Worm (Caenorhabditis elegans): Measurements from ENCODE around the gene srw-3.
A peak's percentile ranks its signal among the peaks of the same experiment; 100 is the strongest.

Gene srw-3

DNA sequence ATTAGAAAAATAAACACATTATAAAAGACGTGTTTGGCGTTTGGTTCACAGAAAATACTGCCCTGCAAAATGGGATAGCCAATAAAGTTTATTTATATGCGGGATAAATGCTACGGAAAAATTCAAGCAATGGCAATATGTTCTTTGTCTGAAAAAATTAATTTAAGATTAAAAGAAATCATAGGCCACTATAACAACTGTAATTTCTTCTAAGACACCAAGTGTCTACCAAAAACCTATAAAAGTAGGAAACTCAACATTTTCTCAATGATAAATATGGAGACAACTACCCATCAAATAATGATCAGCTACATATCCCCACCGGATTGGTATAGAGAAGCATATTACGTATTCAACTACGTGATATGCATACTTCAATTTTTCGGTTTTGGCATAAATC is at the start of gene srw-3:
Gene srw-3, plus strand, starts transcription at position 301 of the 400 bp plus-strand sequence.
- TF ChIP-seq aly-2 (tag; optimal IDR thresholded peaks at IDR 0.05): no peak
- TF ChIP-seq nhr-129 (tag; optimal IDR thresholded peaks at IDR 0.05): no peak
- TF ChIP-seq mab-5 (tag; optimal IDR thresholded peaks at IDR 0.05): no peak
- TF ChIP-seq blmp-1 (tag; optimal IDR thresholded peaks at IDR 0.05; ENCODE audit: insufficient read depth): no peak
- TF ChIP-seq ceh-82 (tag; optimal IDR thresholded peaks at IDR 0.05): no peak
- TF ChIP-seq mbf-1 (tag; optimal IDR thresholded peaks at IDR 0.05): no peak
- TF ChIP-seq skn-1 (tag; optimal IDR thresholded peaks at IDR 0.05): no peak
- no peak for TF ChIP-seq ztf-4 (tag; optimal IDR thresholded peaks at IDR 0.05)
- no peak for TF ChIP-seq elt-1 (tag; optimal IDR thresholded peaks at IDR 0.05)
- TF ChIP-seq Y55F3AM.14 (GFP tag; optimal IDR thresholded peaks at IDR 0.05): no peak
- no peak for TF ChIP-seq nhr-77 (tag; optimal IDR thresholded peaks at IDR 0.05)
- no peak for TF ChIP-seq ztf-11 (tag; optimal IDR thresholded peaks at IDR 0.05)
- TF ChIP-seq R02D3.7 (tag; optimal IDR thresholded peaks at IDR 0.05): no peak
- TF ChIP-seq nhr-23 (tag; optimal IDR thresholded peaks at IDR 0.05): no peak
- TF ChIP-seq nhr-25 (tag; optimal IDR thresholded peaks at IDR 0.05): no peak
- no peak for TF ChIP-seq nhr-12 (tag; optimal IDR thresholded peaks at IDR 0.05)

DNA sequence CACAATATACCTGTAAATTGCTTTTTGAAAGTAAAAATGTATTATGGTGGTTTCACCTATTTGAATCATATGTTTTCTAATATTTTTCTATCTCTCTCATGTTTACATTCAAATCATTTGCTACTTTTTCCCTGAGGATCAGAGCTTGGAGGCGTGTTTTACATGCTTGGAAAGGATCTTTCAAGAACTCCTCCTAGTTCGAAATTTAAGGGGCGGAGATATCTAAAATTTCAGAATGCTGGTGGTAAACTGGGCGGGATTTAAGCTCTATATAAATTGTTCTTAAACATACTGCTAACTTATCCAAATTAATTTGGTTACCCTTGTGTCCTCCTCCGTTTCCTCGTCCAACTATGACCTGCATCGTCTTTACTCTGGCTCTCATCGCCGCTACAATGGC is 37.5 kb upstream of the srw-3 start, which contains the start of gene C12D5.5:
Gene C12D5.5, plus strand, starts transcription at position 301 of the 400 bp plus-strand sequence.
- TF ChIP-seq Y55F3AM.14 (GFP tag; optimal IDR thresholded peaks at IDR 0.05): no peak
- no peak for TF ChIP-seq crh-2 (tag; optimal IDR thresholded peaks at IDR 0.05)
- no peak for TF ChIP-seq alr-1 (tag; optimal IDR thresholded peaks at IDR 0.05)
- TF ChIP-seq aly-2 (tag; optimal IDR thresholded peaks at IDR 0.05): no peak
- no peak for TF ChIP-seq ceh-82 (tag; optimal IDR thresholded peaks at IDR 0.05)
- no peak for TF ChIP-seq unc-39 (tag; optimal IDR thresholded peaks at IDR 0.05)
- TF ChIP-seq R02D3.7 (tag; optimal IDR thresholded peaks at IDR 0.05): no peak
- TF ChIP-seq nhr-77 (tag; optimal IDR thresholded peaks at IDR 0.05): no peak
- TF ChIP-seq lin-39 (tag; optimal IDR thresholded peaks at IDR 0.05): no peak

DNA sequence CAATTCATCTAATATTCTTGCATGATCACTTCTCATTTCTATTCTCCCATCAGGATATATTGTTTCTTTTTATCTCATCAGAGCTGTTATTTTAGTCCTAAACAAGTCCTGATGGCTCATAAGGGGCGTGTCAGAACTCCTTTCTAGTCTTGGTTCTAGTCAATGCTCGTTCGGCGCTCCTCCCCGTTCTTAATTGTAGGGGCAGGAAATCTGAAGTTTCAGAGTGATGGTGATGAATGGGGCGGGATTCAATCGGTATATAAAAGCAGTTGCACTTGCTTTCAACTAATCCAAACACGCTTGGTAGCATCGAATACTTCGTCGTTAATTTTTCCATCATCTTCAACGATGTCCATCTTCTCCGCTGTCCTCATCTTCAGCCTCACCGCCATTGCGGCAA is 33.2 kb upstream of the srw-3 start, which contains the start of gene C12D5.4:
Gene C12D5.4, plus strand, starts transcription at position 301 of the 400 bp plus-strand sequence.
- TF ChIP-seq dmd-4 (tag; optimal IDR thresholded peaks at IDR 0.05) (no peak), unc-62 (GFP tag; optimal IDR thresholded peaks at IDR 0.05) (no peak), blmp-1 (tag; optimal IDR thresholded peaks at IDR 0.05; ENCODE audit: insufficient read depth) (no peak), ztf-4 (tag; optimal IDR thresholded peaks at IDR 0.05) (no peak), nhr-129 (tag; optimal IDR thresholded peaks at IDR 0.05) (no peak), mbf-1 (tag; optimal IDR thresholded peaks at IDR 0.05) (no peak), mab-5 (tag; optimal IDR thresholded peaks at IDR 0.05) (no peak), F13H6.1 (tag; optimal IDR thresholded peaks at IDR 0.05) (no peak), nhr-11 (tag; optimal IDR thresholded peaks at IDR 0.05) (no peak), zag-1 (tag; optimal IDR thresholded peaks at IDR 0.05) (no peak), unc-55 (GFP tag; optimal IDR thresholded peaks at IDR 0.05) (no peak), aly-2 (tag; optimal IDR thresholded peaks at IDR 0.05) (no peak), snpc-4 (tag; optimal IDR thresholded peaks at IDR 0.05) (no peak), C34F6.9 (tag; optimal IDR thresholded peaks at IDR 0.05) (no peak), mdl-1 (tag; optimal IDR thresholded peaks at IDR 0.05) (no peak), gmeb-1 (tag; optimal IDR thresholded peaks at IDR 0.05) (no peak)

DNA sequence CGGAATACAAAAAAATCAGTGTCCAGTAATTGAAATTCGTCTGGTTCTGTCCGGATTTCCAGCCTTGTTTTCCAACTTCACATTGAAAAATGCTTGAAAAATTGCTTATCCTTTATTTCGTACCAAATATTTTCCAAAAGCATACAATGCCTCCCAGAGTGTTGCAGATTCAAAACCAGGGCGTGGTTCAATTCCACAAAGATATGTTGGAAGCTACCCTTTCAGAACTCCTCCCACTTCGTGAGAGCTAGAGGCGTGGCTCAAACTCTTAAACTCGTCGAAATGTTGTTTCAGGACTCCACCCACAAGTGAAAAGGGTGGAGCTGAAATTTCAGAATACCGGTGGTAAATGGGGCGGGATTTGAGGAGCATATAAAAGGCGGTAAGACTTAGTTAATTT is 29.5 kb upstream of the srw-3 start, which contains the start of gene C12D5.3:
Gene C12D5.3, plus strand, starts transcription at position 301 of the 400 bp plus-strand sequence.
- no peak for TF ChIP-seq aly-2 (tag; optimal IDR thresholded peaks at IDR 0.05)
- TF ChIP-seq nhr-129 (tag; optimal IDR thresholded peaks at IDR 0.05): no peak
- TF ChIP-seq unc-62 (GFP tag; optimal IDR thresholded peaks at IDR 0.05): no peak
- no peak for TF ChIP-seq zag-1 (tag; optimal IDR thresholded peaks at IDR 0.05)

DNA sequence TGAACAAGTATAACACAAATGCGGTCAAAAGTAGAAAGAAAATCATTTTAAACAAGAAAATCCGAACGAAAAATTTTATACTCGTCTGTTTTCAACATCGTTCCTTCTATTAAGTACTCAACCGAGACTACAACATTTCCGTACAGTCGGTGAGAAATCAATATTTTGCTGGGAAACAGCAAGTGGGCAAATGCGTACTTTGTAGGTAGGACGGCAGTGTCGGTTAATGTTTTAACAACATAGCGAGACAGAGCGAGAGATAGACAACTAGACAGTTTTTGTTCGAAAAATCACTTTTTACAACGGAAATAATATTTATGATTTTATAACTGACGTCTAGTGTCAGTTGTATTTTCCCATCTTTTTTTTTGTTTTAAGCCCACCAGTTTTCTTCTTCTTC is 24.0 kb upstream of the srw-3 start, which contains the start of gene cyp-33A1:
Gene cyp-33A1, minus strand, starts transcription at position 72 of the 400 bp plus-strand sequence.
- peak; percentile 21 for TF ChIP-seq nhr-129 (tag; optimal IDR thresholded peaks at IDR 0.05)
- TF ChIP-seq sma-9 (GFP tag; optimal IDR thresholded peaks at IDR 0.05): peak; percentile 80
- no peak for TF ChIP-seq sma-9 (tag; optimal IDR thresholded peaks at IDR 0.05)
- TF ChIP-seq gmeb-1 (tag; optimal IDR thresholded peaks at IDR 0.05): no peak
- no peak for TF ChIP-seq blmp-1 (tag; optimal IDR thresholded peaks at IDR 0.05; ENCODE audit: insufficient read depth)
- TF ChIP-seq F13H6.1 (tag; optimal IDR thresholded peaks at IDR 0.05): no peak
- peak; percentile 34 for TF ChIP-seq fos-1 (tag; optimal IDR thresholded peaks at IDR 0.05)
- no peak for TF ChIP-seq ztf-11 (tag; optimal IDR thresholded peaks at IDR 0.05)
- no peak for TF ChIP-seq egl-27 (tag; optimal IDR thresholded peaks at IDR 0.05)
- TF ChIP-seq ztf-1 (GFP tag; conservative IDR thresholded peaks at IDR 0.05): no peak
- peak; percentile 30 for TF ChIP-seq crh-2 (tag; optimal IDR thresholded peaks at IDR 0.05)
- no peak for TF ChIP-seq skn-1 (tag; optimal IDR thresholded peaks at IDR 0.05)

Measured in whole organism, L2 larva.